Fruit fly (Drosophila melanogaster) whole organism, embryonic: ENCODE measurements around the gene CG31551.
A peak's percentile ranks its signal among the peaks of the same experiment; 100 is the strongest.

Experiments
- Awh ChIP-seq: fragments of 200-800 bp; sonication (Bioruptor generic); IDR thresholded peaks from 2 replicates; pipeline ENCODE4, ENCODE4 v1.3.6; 2022; ENCODE audit warnings: missing biosample characterization, missing genetic modification characterization
- CG10565 ChIP-seq: fragments of 200-800 bp; sonication (Bioruptor generic); optimal IDR thresholded peaks from 3 replicates; lab custom pipeline; 2016; ENCODE audit warnings: missing biosample characterization, mild to moderate bottlenecking, missing genetic modification characterization
- CG12155 ChIP-seq: fragments of 200-800 bp; sonication (Bioruptor generic); optimal IDR thresholded peaks from 3 replicates; lab custom pipeline; 2016; ENCODE audit warnings: missing biosample characterization, missing genetic modification characterization
- CG14441 ChIP-seq: fragments of 200-800 bp; sonication (Bioruptor generic); IDR thresholded peaks from 2 replicates; pipeline ENCODE4 v1.3.6; 2022; ENCODE audit warnings: missing biosample characterization, missing genetic modification characterization
- CG14860 ChIP-seq: fragments of 200-800 bp; sonication (Bioruptor generic); IDR thresholded peaks from 3 replicates; pipeline ENCODE4 v1.3.6; 2022; ENCODE audit warnings: missing biosample characterization, missing genetic modification characterization; ENCODE audit not compliant: partially characterized antibody
- CG15601 ChIP-seq: fragments of 200-800 bp; sonication (Bioruptor generic); optimal IDR thresholded peaks from 3 replicates; lab custom pipeline; 2019; ENCODE audit warnings: missing biosample characterization, mild to moderate bottlenecking, missing genetic modification characterization, moderate library complexity
- CG16815 ChIP-seq: fragments of 200-800 bp; sonication (Bioruptor generic); optimal IDR thresholded peaks from 3 replicates; lab custom pipeline; 2017; ENCODE audit warnings: missing biosample characterization, mild to moderate bottlenecking, missing genetic modification characterization
- CG16863 ChIP-seq: fragments of 200-800 bp; sonication (Bioruptor generic); optimal IDR thresholded peaks from 3 replicates; lab custom pipeline; 2016; ENCODE audit warnings: missing biosample characterization, missing genetic modification characterization
- CG17802 ChIP-seq: fragments of 200-800 bp; sonication (Bioruptor generic); optimal IDR thresholded peaks from 2 replicates; lab custom pipeline; 2018; ENCODE audit warnings: missing biosample characterization, mild to moderate bottlenecking, missing genetic modification characterization, moderate library complexity
- CG18764 ChIP-seq: fragments of 200-800 bp; sonication (Bioruptor generic); optimal IDR thresholded peaks from 3 replicates; lab custom pipeline; 2016; ENCODE audit warnings: missing biosample characterization, missing genetic modification characterization
- CG2116 ChIP-seq: fragments of 200-800 bp; sonication (Bioruptor generic); optimal IDR thresholded peaks from 3 replicates; lab custom pipeline; 2018; ENCODE audit warnings: missing biosample characterization, mild to moderate bottlenecking, missing genetic modification characterization
- CG2120 ChIP-seq: fragments of 200-800 bp; sonication (Bioruptor generic); optimal IDR thresholded peaks from 3 replicates; lab custom pipeline; 2016; ENCODE audit warnings: missing biosample characterization, missing genetic modification characterization
- CG2678 ChIP-seq: fragments of 200-800 bp; sonication (Bioruptor generic); optimal IDR thresholded peaks from 3 replicates; lab custom pipeline; 2019; ENCODE audit warnings: missing biosample characterization, mild to moderate bottlenecking, missing genetic modification characterization, moderate library complexity
- CG4360 ChIP-seq: fragments of 200-800 bp; sonication (Bioruptor generic); IDR thresholded peaks from 2 replicates; pipeline ENCODE4 v1.3.6; 2022; ENCODE audit warnings: missing biosample characterization, missing genetic modification characterization
- CG5953 ChIP-seq: fragments of 200-800 bp; sonication (Bioruptor generic); IDR thresholded peaks from 2 replicates; pipeline ENCODE4 v1.3.6; 2022; ENCODE audit warnings: missing biosample characterization, missing genetic modification characterization
- CG6813 ChIP-seq: fragments of 200-800 bp; sonication (Bioruptor generic); optimal IDR thresholded peaks from 2 replicates; lab custom pipeline; 2017; ENCODE audit warnings: missing biosample characterization, missing genetic modification characterization, mild to moderate bottlenecking, moderate library complexity, missing genetic modification reagents
- CG7987 ChIP-seq: fragments of 200-800 bp; sonication (Bioruptor generic); optimal IDR thresholded peaks from 2 replicates; lab custom pipeline; 2018; ENCODE audit warnings: missing biosample characterization, mild to moderate bottlenecking, missing genetic modification characterization, moderate library complexity
- CG9437 ChIP-seq: fragments of 200-800 bp; sonication (Bioruptor generic); optimal IDR thresholded peaks from 2 replicates; lab custom pipeline; 2018; ENCODE audit warnings: missing biosample characterization, mild to moderate bottlenecking, missing genetic modification characterization
- D19A ChIP-seq: fragments of 200-800 bp; optimal IDR thresholded peaks from 3 replicates; lab custom pipeline; 2019; ENCODE audit warnings: missing biosample characterization, mild to moderate bottlenecking, missing genetic modification characterization, moderate library complexity
- Deaf1 ChIP-seq: fragments of 200-800 bp; optimal IDR thresholded peaks from 3 replicates; lab custom pipeline; 2019; ENCODE audit warnings: missing biosample characterization, mild to moderate bottlenecking, missing genetic modification characterization, moderate library complexity
- Ets97D ChIP-seq: fragments of 200-800 bp; sonication (Bioruptor generic); optimal IDR thresholded peaks from 3 replicates; lab custom pipeline; 2016; ENCODE audit warnings: missing biosample characterization, missing genetic modification characterization
- HLH3B ChIP-seq: fragments of 200-800 bp; sonication (Bioruptor generic); IDR thresholded peaks from 2 replicates; pipeline ENCODE4 v1.3.6; 2022; ENCODE audit warnings: missing biosample characterization, missing genetic modification characterization
- Hey ChIP-seq: fragments of 200-800 bp; sonication (Bioruptor generic); optimal IDR thresholded peaks from 3 replicates; lab custom pipeline; 2018; ENCODE audit warnings: missing biosample characterization, mild to moderate bottlenecking, missing genetic modification characterization
- Hmr ChIP-seq: fragments of 200-800 bp; sonication (Bioruptor generic); optimal IDR thresholded peaks from 3 replicates; lab custom pipeline; 2017; ENCODE audit warnings: mild to moderate bottlenecking, missing biosample characterization, missing genetic modification reagents, missing genetic modification characterization
- Hmx ChIP-seq: fragments of 200-800 bp; sonication (Bioruptor generic); optimal IDR thresholded peaks from 2 replicates; lab custom pipeline; 2016; ENCODE audit warnings: missing biosample characterization, missing genetic modification characterization
- Hr3 ChIP-seq: fragments of 200-800 bp; sonication (Bioruptor generic); optimal IDR thresholded peaks from 3 replicates; lab custom pipeline; 2016; ENCODE audit warnings: missing biosample characterization, missing genetic modification characterization
- Kr ChIP-seq: fragments of 200-800 bp; sonication (Bioruptor generic); optimal IDR thresholded peaks from 2 replicates; lab custom pipeline; 2017; ENCODE audit warnings: missing biosample characterization, mild to moderate bottlenecking, missing genetic modification characterization
- Lpt ChIP-seq: fragments of >200 bp; optimal IDR thresholded peaks from 2 replicates; lab custom pipeline; 2018; ENCODE audit warnings: missing biosample characterization, missing genetic modification characterization
- Meics ChIP-seq: fragments of 200-800 bp; sonication (Bioruptor generic); optimal IDR thresholded peaks from 2 replicates; lab custom pipeline; 2017; ENCODE audit warnings: missing biosample characterization, mild to moderate bottlenecking, missing genetic modification characterization
- NfI ChIP-seq: fragments of 200-800 bp; sonication (Bioruptor generic); optimal IDR thresholded peaks from 3 replicates; lab custom pipeline; 2018; ENCODE audit warnings: missing biosample characterization, mild to moderate bottlenecking, missing genetic modification characterization, moderate library complexity
- Ssrp ChIP-seq: fragments of 200-800 bp; sonication (Bioruptor generic); optimal IDR thresholded peaks from 2 replicates; lab custom pipeline; 2018; ENCODE audit warnings: missing biosample characterization, mild to moderate bottlenecking, missing genetic modification characterization, moderate library complexity
- Trl ChIP-seq, 3 experiments: fragments of >200 bp in 2 of 3; fragments of 200-800 bp in 1 of 3; sonication (Bioruptor generic) in 1 of 3; optimal IDR thresholded peaks; 2 replicates in 1 of 3; 3 replicates in 2 of 3; lab custom pipeline; 2016 to 2017; ENCODE audit warnings: missing biosample characterization in 1 of 3, missing genetic modification characterization in 1 of 3
- ara ChIP-seq: fragments of 200-800 bp; sonication (Bioruptor generic); IDR thresholded peaks from 2 replicates; pipeline ENCODE4 v1.3.6; 2022; ENCODE audit warnings: missing biosample characterization, missing genetic modification characterization
- emc ChIP-seq: fragments of 200-800 bp; sonication (Bioruptor generic); optimal IDR thresholded peaks from 2 replicates; lab custom pipeline; 2016; ENCODE audit warnings: missing biosample characterization, missing genetic modification characterization
- eve ChIP-seq, 2 experiments: fragments of >200 bp; optimal IDR thresholded peaks; 2 replicates each; lab custom pipeline; 2017; ENCODE audit warnings: missing biosample characterization in 2 of 2, missing genetic modification characterization in 2 of 2
- gsb-n ChIP-seq: fragments of 200-800 bp; sonication (Bioruptor generic); optimal IDR thresholded peaks from 3 replicates; lab custom pipeline; 2018; ENCODE audit warnings: missing biosample characterization, mild to moderate bottlenecking, missing genetic modification characterization
- hth ChIP-seq: fragments of >200 bp; optimal IDR thresholded peaks from 2 replicates; lab custom pipeline; 2017; ENCODE audit warnings: inconsistent platforms
- ind ChIP-seq: fragments of 200-800 bp; sonication (Bioruptor generic); optimal IDR thresholded peaks from 3 replicates; lab custom pipeline; 2016; ENCODE audit warnings: missing biosample characterization, missing genetic modification characterization
- insv ChIP-seq, 2 experiments: fragments of 200-800 bp; sonication (Bioruptor generic); optimal IDR thresholded peaks; 3 replicates each; lab custom pipeline; 2016 to 2018; ENCODE audit warnings: missing biosample characterization in 2 of 2, missing genetic modification characterization in 2 of 2
- kay ChIP-seq: fragments of 200-800 bp; sonication (Bioruptor generic); optimal IDR thresholded peaks from 2 replicates; lab custom pipeline; 2016; ENCODE audit warnings: missing biosample characterization, missing genetic modification characterization
- oc ChIP-seq: fragments of 200-800 bp; sonication (Bioruptor generic); optimal IDR thresholded peaks from 2 replicates; lab custom pipeline; 2018; ENCODE audit warnings: missing biosample characterization, mild to moderate bottlenecking, missing genetic modification characterization, moderate library complexity
- odd ChIP-seq: fragments of 200-800 bp; sonication (Bioruptor generic); optimal IDR thresholded peaks from 2 replicates; lab custom pipeline; 2017; ENCODE audit warnings: missing biosample characterization, mild to moderate bottlenecking, missing genetic modification characterization
- pros ChIP-seq: fragments of 200-800 bp; sonication (Bioruptor generic); optimal IDR thresholded peaks from 3 replicates; lab custom pipeline; 2019; ENCODE audit warnings: missing biosample characterization, mild to moderate bottlenecking, missing genetic modification characterization, moderate library complexity
- row ChIP-seq: fragments of 200-800 bp; sonication (Bioruptor generic); IDR thresholded peaks from 3 replicates; pipeline ENCODE4 v1.3.6; 2022; ENCODE audit warnings: missing biosample characterization, missing genetic modification characterization
- salm ChIP-seq: fragments of 200-800 bp; sonication (Bioruptor generic); optimal IDR thresholded peaks from 2 replicates; lab custom pipeline; 2018; ENCODE audit warnings: missing biosample characterization, mild to moderate bottlenecking, missing genetic modification characterization
- sc ChIP-seq, 3 experiments: fragments of >200 bp in 2 of 3; fragments of 200-800 bp in 1 of 3; sonication (Bioruptor generic) in 1 of 3; optimal IDR thresholded peaks; 2 replicates in 2 of 3; 3 replicates in 1 of 3; lab custom pipeline; 2017; ENCODE audit warnings: mild to moderate bottlenecking in 1 of 3, missing biosample characterization in 1 of 3, missing genetic modification characterization in 1 of 3, missing genetic modification reagents in 1 of 3
- slou ChIP-seq: fragments of 200-800 bp; sonication (Bioruptor generic); optimal IDR thresholded peaks from 3 replicates; lab custom pipeline; 2016; ENCODE audit warnings: missing biosample characterization, missing genetic modification characterization
- zen ChIP-seq: fragments of 200-800 bp; sonication (Bioruptor generic); optimal IDR thresholded peaks from 3 replicates; lab custom pipeline; 2018; ENCODE audit warnings: missing biosample characterization, mild to moderate bottlenecking, missing genetic modification characterization, moderate library complexity
- zen2 ChIP-seq: fragments of 200-800 bp; sonication (Bioruptor generic); IDR thresholded peaks from 3 replicates; pipeline ENCODE4 v1.3.6; 2022; ENCODE audit warnings: missing biosample characterization, missing genetic modification characterization; ENCODE audit not compliant: partially characterized antibody

CG31551 gene

dm6 chr3R:5620387-5620956 is 7.2 kb upstream of the CG31551 start:
- TF ChIP-seq Ssrp (tag; lab: Kevin White, UChicago) (peak; percentile 43), row (GFP tag; lab: Robert Waterston, UW) (peak; percentile 71), CG18764 (GFP tag; lab: Kevin White, UChicago) (peak; percentile 50), zen (tag; lab: Kevin White, UChicago) (peak; percentile 21), Meics (GFP tag; lab: Kevin White, UChicago) (peak; percentile 64), Hmx (GFP tag; lab: Kevin White, UChicago) (peak; percentile 9), eve (GFP tag; optimal IDR thresholded peaks at IDR 0.05; lab: Kevin White, UChicago) (no peak), odd (GFP tag; lab: Kevin White, UChicago) (peak; percentile 51), Hmr (peak; percentile 59), pros (GFP tag; lab: Kevin White, UChicago) (no peak), Trl (optimal IDR thresholded peaks at IDR 0.05; lab: Kevin White, UChicago) (no peak), Trl (GFP tag; optimal IDR thresholded peaks at IDR 0.05; lab: Kevin White, UChicago) (peak; percentile 44), NfI (GFP tag; lab: Kevin White, UChicago) (peak; percentile 56), Deaf1 (tag; lab: Kevin White, UChicago) (peak; percentile 25), CG5953 (GFP tag; lab: Robert Waterston, UW) (peak; percentile 59; the same call in 1 of the 2 replicates), slou (GFP tag; lab: Kevin White, UChicago) (peak; percentile 41), HLH3B (GFP tag; lab: Robert Waterston, UW) (peak; percentile 77), CG9437 (GFP tag; lab: Kevin White, UChicago) (peak; percentile 76), CG15601 (peak; percentile 17), CG16863 (peak; percentile 61), Lpt (GFP tag; lab: Kevin White, UChicago) (no peak), Hey (no peak), CG4360 (GFP tag; lab: Robert Waterston, UW) (0 out of 2 replicates have a peak, but pooled peaks have one; percentile 24), CG6813 (peak; percentile 47), CG7987 (GFP tag; lab: Kevin White, UChicago) (no peak), oc (tag; lab: Kevin White, UChicago) (peak; percentile 80), Hr3 (GFP tag; lab: Kevin White, UChicago) (peak; percentile 68), zen2 (GFP tag; lab: Robert Waterston, UW) (no peak), CG17802 (peak; percentile 54), salm (tag; lab: Kevin White, UChicago) (peak; percentile 16), D19A (peak; percentile 61), CG12155 (no peak), emc (GFP tag; lab: Kevin White, UChicago) (peak; percentile 24), CG2678 (tag; lab: Kevin White, UChicago) (peak; percentile 80), ind (GFP tag; lab: Kevin White, UChicago) (peak; percentile 68), sc (optimal IDR thresholded peaks at IDR 0.05; lab: Kevin White, UChicago) (no peak), sc (GFP tag; optimal IDR thresholded peaks at IDR 0.05; lab: Kevin White, UChicago) (peak; percentile 39), CG16815 (peak; percentile 44), Awh (peak; percentile 64; the same call in 1 of the 2 replicates), gsb-n (peak; percentile 42), CG14441 (peak; percentile 50), CG10565 (GFP tag; lab: Kevin White, UChicago) (no peak), kay (GFP tag; lab: Kevin White, UChicago) (peak; percentile 10), Ets97D (GFP tag; lab: Kevin White, UChicago) (peak; percentile 24), hth (lab: Kevin White, UChicago) (no peak), ara (peak; percentile 52), CG2120 (peak; percentile 63), Kr (GFP tag; lab: Kevin White, UChicago) (no peak), insv (GFP tag; optimal IDR thresholded peaks at IDR 0.05; lab: Kevin White, UChicago) (no peak), CG14860 (no peak), CG2116 (GFP tag; lab: Kevin White, UChicago) (peak; percentile 19)
